Worm (Caenorhabditis elegans) whole organism, L1 larva: ENCODE measurements around the gene T10H9.1.

ENCODE experiments used
- C04F5.9 ChIP-seq: sonication (generic microtip); optimal IDR thresholded peaks from 2 replicates; lab custom pipeline; 2016; ENCODE audit warnings: missing genetic modification characterization, missing compliant biosample characterization
- C16A3.4 ChIP-seq: fragments of 150-350 bp; optimal IDR thresholded peaks from 2 replicates; lab custom pipeline; 2014; ENCODE audit warnings: missing biosample characterization, missing genetic modification characterization
- C34B4.2 ChIP-seq: sonication (generic microtip); optimal IDR thresholded peaks from 2 replicates; lab custom pipeline; 2017; ENCODE audit warnings: mild to moderate bottlenecking, missing genetic modification characterization, missing compliant biosample characterization
- ama-1 ChIP-seq: fragments of 150-350 bp; optimal IDR thresholded peaks from 2 replicates; lab custom pipeline; 2014
- blmp-1 ChIP-seq: fragments of 150-350 bp; optimal IDR thresholded peaks from 2 replicates; lab custom pipeline; 2014; ENCODE audit warnings: missing biosample characterization, missing genetic modification characterization
- ceh-82 ChIP-seq, 3 experiments: fragments of 150-350 bp in 1 of 3; sonication (generic microtip) in 2 of 3; optimal IDR thresholded peaks; 2 replicates each; lab custom pipeline; 2014 to 2017; ENCODE audit warnings: missing biosample characterization in 3 of 3, missing genetic modification characterization in 3 of 3
- ceh-88 ChIP-seq: fragments of 200-800 bp; sonication (Bioruptor generic); IDR thresholded peaks from 2 replicates; pipeline ENCODE4 v1.3.6; 2022; ENCODE audit warnings: missing genetic modification characterization, missing compliant biosample characterization
- ceh-90 ChIP-seq: sonication (generic microtip); optimal IDR thresholded peaks from 2 replicates; lab custom pipeline; 2016; ENCODE audit warnings: missing genetic modification characterization, missing compliant biosample characterization
- ces-1 ChIP-seq: fragments of 150-350 bp; optimal IDR thresholded peaks from 2 replicates; lab custom pipeline; 2014; ENCODE audit warnings: missing biosample characterization, missing genetic modification reagents, missing genetic modification characterization
- dsc-1 ChIP-seq: sonication (generic microtip); optimal IDR thresholded peaks from 2 replicates; lab custom pipeline; 2016; ENCODE audit warnings: mild to moderate bottlenecking, missing genetic modification characterization, missing compliant biosample characterization
- efl-1 ChIP-seq, 4 experiments: fragments of 150-350 bp; optimal IDR thresholded peaks in 3 of 4; peaks in 1 of 4; 1 replicate in 1 of 4; 2 replicates in 3 of 4; lab custom pipeline; 2014; ENCODE audit warnings: missing biosample characterization in 2 of 4, missing genetic modification characterization in 2 of 4, missing genetic modification reagents in 2 of 4
- efl-3 ChIP-seq: fragments of 200-800 bp; sonication (Bioruptor generic); optimal IDR thresholded peaks from 2 replicates; lab custom pipeline; 2018; ENCODE audit warnings: mild to moderate bottlenecking, missing genetic modification characterization, missing compliant biosample characterization
- egl-13 ChIP-seq: sonication (generic microtip); optimal IDR thresholded peaks from 2 replicates; lab custom pipeline; 2016; ENCODE audit warnings: missing genotype, missing genetic modification reagents, missing genetic modification characterization, missing compliant biosample characterization
- elt-2 ChIP-seq: sonication (generic microtip); optimal IDR thresholded peaks from 2 replicates; lab custom pipeline; 2016; ENCODE audit warnings: missing genetic modification characterization, mild to moderate bottlenecking, inconsistent platforms, missing compliant biosample characterization, missing genetic modification reagents
- ets-5 ChIP-seq: fragments of 200-800 bp; sonication (Bioruptor generic); IDR thresholded peaks from 2 replicates; pipeline ENCODE4 v1.3.6; 2022; ENCODE audit warnings: missing genetic modification characterization, missing compliant biosample characterization
- fkh-4 ChIP-seq: sonication (generic microtip); optimal IDR thresholded peaks from 2 replicates; lab custom pipeline; 2016; ENCODE audit warnings: missing compliant biosample characterization, missing genetic modification characterization, borderline replicate concordance
- fkh-8 ChIP-seq: sonication (generic microtip); optimal IDR thresholded peaks from 2 replicates; lab custom pipeline; 2016; ENCODE audit warnings: mild to moderate bottlenecking, missing genetic modification characterization, missing compliant biosample characterization
- grh-1 ChIP-seq: fragments of 200-800 bp; sonication (Bioruptor generic); IDR thresholded peaks from 2 replicates; pipeline ENCODE4 v1.3.6; 2022; ENCODE audit warnings: missing genetic modification reagents, missing genetic modification characterization, missing compliant biosample characterization
- hlh-17 ChIP-seq: fragments of 200-800 bp; sonication (Bioruptor generic); optimal IDR thresholded peaks from 2 replicates; lab custom pipeline; 2018; ENCODE audit warnings: missing genetic modification characterization, mild to moderate bottlenecking, missing compliant biosample characterization, moderate library complexity, borderline replicate concordance
- hpl-2 ChIP-seq: fragments of 150-350 bp; optimal IDR thresholded peaks from 2 replicates; lab custom pipeline; 2014; ENCODE audit warnings: missing biosample characterization, missing genetic modification reagents, missing genetic modification characterization
- irx-1 ChIP-seq: sonication (generic microtip); optimal IDR thresholded peaks from 2 replicates; lab custom pipeline; 2016; ENCODE audit warnings: missing genetic modification characterization, missing compliant biosample characterization
- isw-1 ChIP-seq: fragments of 200-800 bp; sonication (Bioruptor generic); IDR thresholded peaks from 2 replicates; pipeline ENCODE4 v1.3.6; 2022; ENCODE audit warnings: missing genetic modification characterization, missing compliant biosample characterization
- lin-13 ChIP-seq: fragments of 150-350 bp; optimal IDR thresholded peaks from 2 replicates; lab custom pipeline; 2014; ENCODE audit warnings: missing biosample characterization, missing genetic modification reagents, missing genetic modification characterization
- lin-14 ChIP-seq: fragments of 200-800 bp; sonication (Bioruptor generic); optimal IDR thresholded peaks from 2 replicates; lab custom pipeline; 2018; ENCODE audit warnings: mild to moderate bottlenecking, missing genetic modification characterization, moderate library complexity, missing compliant biosample characterization
- lin-35 ChIP-seq, 2 experiments: fragments of 150-350 bp; optimal IDR thresholded peaks; 2 replicates each; lab custom pipeline; 2014; ENCODE audit warnings: missing biosample characterization in 2 of 2, missing genetic modification characterization in 2 of 2, missing genetic modification reagents in 2 of 2
- lir-3 ChIP-seq: sonication (generic microtip); optimal IDR thresholded peaks from 2 replicates; lab custom pipeline; 2016; ENCODE audit warnings: mild to moderate bottlenecking, missing genetic modification characterization, moderate library complexity, missing compliant biosample characterization; ENCODE audit not compliant: poor library complexity
- mab-9 ChIP-seq: fragments of 200-800 bp; sonication (Bioruptor generic); IDR thresholded peaks from 2 replicates; pipeline ENCODE4 v1.3.6; 2022; ENCODE audit warnings: missing genetic modification reagents, missing genetic modification characterization, missing compliant biosample characterization
- mdl-1 ChIP-seq, 2 experiments: fragments of 150-350 bp; optimal IDR thresholded peaks; 2 replicates each; lab custom pipeline; 2014 to 2017; ENCODE audit warnings: missing biosample characterization in 2 of 2, missing genetic modification characterization in 2 of 2, inconsistent platforms in 1 of 2
- mef-2 ChIP-seq: fragments of 150-350 bp; optimal IDR thresholded peaks from 2 replicates; lab custom pipeline; 2014; ENCODE audit warnings: missing biosample characterization, missing genetic modification characterization
- nhr-11 ChIP-seq: fragments of 150-350 bp; optimal IDR thresholded peaks from 2 replicates; lab custom pipeline; 2014; ENCODE audit warnings: missing biosample characterization, missing genetic modification characterization
- nhr-12 ChIP-seq: sonication (generic microtip); optimal IDR thresholded peaks from 2 replicates; lab custom pipeline; 2017; ENCODE audit warnings: missing biosample characterization, missing genetic modification characterization
- nhr-20 ChIP-seq: sonication (generic microtip); optimal IDR thresholded peaks from 2 replicates; lab custom pipeline; 2016; ENCODE audit warnings: mild to moderate bottlenecking, missing genetic modification characterization, missing compliant biosample characterization
- nhr-71 ChIP-seq: sonication (generic microtip); optimal IDR thresholded peaks from 2 replicates; lab custom pipeline; 2016; ENCODE audit warnings: mild to moderate bottlenecking, missing genetic modification characterization, moderate library complexity, missing compliant biosample characterization
- nhr-84 ChIP-seq: sonication (generic microtip); optimal IDR thresholded peaks from 2 replicates; lab custom pipeline; 2017; ENCODE audit warnings: missing biosample characterization, missing genetic modification characterization
- nhr-85 ChIP-seq: sonication (generic microtip); peaks from one replicate; lab custom pipeline; 2016; ENCODE audit warnings: missing genetic modification characterization, inconsistent platforms, missing compliant biosample characterization
- nhr-90 ChIP-seq: sonication (generic microtip); optimal IDR thresholded peaks from 2 replicates; lab custom pipeline; 2016; ENCODE audit warnings: mild to moderate bottlenecking, missing genetic modification characterization, missing compliant biosample characterization; ENCODE audit not compliant: poor library complexity
- pag-3 ChIP-seq: sonication (generic microtip); optimal IDR thresholded peaks from 2 replicates; lab custom pipeline; 2017; ENCODE audit warnings: missing genetic modification characterization, mild to moderate bottlenecking, missing compliant biosample characterization, antibody characterized with exemption, borderline replicate concordance; ENCODE audit not compliant: insufficient read depth
- pax-3 ChIP-seq: fragments of 200-800 bp; sonication (Bioruptor generic); optimal IDR thresholded peaks from 2 replicates; lab custom pipeline; 2018; ENCODE audit warnings: mild to moderate bottlenecking, missing genetic modification characterization, moderate library complexity, missing compliant biosample characterization
- pqm-1 ChIP-seq: sonication (generic microtip); optimal IDR thresholded peaks from 3 replicates; lab custom pipeline; 2017; ENCODE audit warnings: missing biosample characterization, missing genetic modification characterization
- rnt-1 ChIP-seq: sonication (generic microtip); optimal IDR thresholded peaks from 2 replicates; lab custom pipeline; 2016; ENCODE audit warnings: mild to moderate bottlenecking, missing genetic modification characterization, moderate library complexity, missing compliant biosample characterization
- skn-1 ChIP-seq: fragments of 150-350 bp; optimal IDR thresholded peaks from 2 replicates; lab custom pipeline; 2014; ENCODE audit warnings: missing biosample characterization, missing genetic modification characterization
- snpc-4 ChIP-seq: fragments of 150-350 bp; optimal IDR thresholded peaks from 2 replicates; lab custom pipeline; 2014; ENCODE audit warnings: missing biosample characterization, missing genetic modification characterization
- sup-37 ChIP-seq: fragments of 200-800 bp; sonication (Bioruptor generic); optimal IDR thresholded peaks from 2 replicates; lab custom pipeline; 2018; ENCODE audit warnings: mild to moderate bottlenecking, missing genetic modification characterization, missing compliant biosample characterization
- tbx-2 ChIP-seq: sonication (generic microtip); optimal IDR thresholded peaks from 2 replicates; lab custom pipeline; 2016; ENCODE audit warnings: missing genetic modification characterization, missing compliant biosample characterization
- tlp-1 ChIP-seq: fragments of 150-350 bp; optimal IDR thresholded peaks from 2 replicates; lab custom pipeline; 2014; ENCODE audit warnings: missing biosample characterization, missing genetic modification characterization
- unc-130 ChIP-seq: fragments of 150-350 bp; optimal IDR thresholded peaks from 2 replicates; lab custom pipeline; 2017; ENCODE audit warnings: missing biosample characterization, missing genetic modification characterization, inconsistent platforms
- unc-30 ChIP-seq: sonication (generic microtip); optimal IDR thresholded peaks from 2 replicates; lab custom pipeline; 2017; ENCODE audit warnings: missing biosample characterization, missing genetic modification characterization
- unc-86 ChIP-seq: sonication (generic microtip); optimal IDR thresholded peaks from 2 replicates; lab custom pipeline; 2016; ENCODE audit warnings: missing genetic modification characterization, missing compliant biosample characterization
- unc-98 ChIP-seq: fragments of 200-800 bp; sonication (Bioruptor generic); IDR thresholded peaks from 2 replicates; pipeline ENCODE4 v1.3.6; 2022; ENCODE audit warnings: missing genetic modification characterization, missing compliant biosample characterization
- xbp-1 ChIP-seq: sonication (generic microtip); optimal IDR thresholded peaks from 2 replicates; lab custom pipeline; 2016; ENCODE audit warnings: missing genetic modification characterization, missing compliant biosample characterization
- zip-4 ChIP-seq: fragments of 200-800 bp; sonication (Bioruptor generic); optimal IDR thresholded peaks from 2 replicates; lab custom pipeline; 2018; ENCODE audit warnings: mild to moderate bottlenecking, missing genetic modification characterization, moderate library complexity, missing compliant biosample characterization
- ztf-11 ChIP-seq, 2 experiments: sonication (generic microtip); optimal IDR thresholded peaks; 2 replicates each; lab custom pipeline; 2016 to 2017; ENCODE audit warnings: missing genetic modification characterization in 2 of 2, missing biosample characterization in 1 of 2, missing compliant biosample characterization in 1 of 2

The T10H9.1 gene

ce11 chrV:6630769-6631168 lies 18.6 kb upstream of the T10H9.1 start (continued):
- TF ChIP-seq nhr-11 (tag; lab: Kevin White, UChicago) (peak; percentile 55), ceh-82 (tag; optimal IDR thresholded peaks at IDR 0.05; lab: Kevin White, UChicago) (no peak), pqm-1 (tag; lab: Kevin White, UChicago) (no peak), C16A3.4 (tag; lab: Kevin White, UChicago) (no peak), nhr-12 (tag; lab: Kevin White, UChicago) (no peak), rnt-1 (no peak), efl-1 (optimal IDR thresholded peaks at IDR 0.05; lab: Kevin White, UChicago) (no peak), efl-1 (GFP tag; optimal IDR thresholded peaks at IDR 0.05 in 1 of 2; lab: Kevin White, UChicago) (no peak), irx-1 (no peak), mdl-1 (tag; optimal IDR thresholded peaks at IDR 0.05; lab: Kevin White, UChicago) (no peak), pag-3 (no peak), nhr-90 (tag; lab: Kevin White, UChicago) (no peak), ztf-11 (tag; optimal IDR thresholded peaks at IDR 0.05; lab: Kevin White, UChicago) (no peak), unc-30 (tag; lab: Kevin White, UChicago) (no peak), unc-130 (no peak), hpl-2 (GFP tag; lab: Kevin White, UChicago) (no peak), nhr-85 (tag; lab: Kevin White, UChicago) (no peak), lin-13 (GFP tag; lab: Kevin White, UChicago) (no peak), nhr-71 (tag; lab: Kevin White, UChicago) (peak; percentile 88), xbp-1 (tag; lab: Kevin White, UChicago) (peak; percentile 21), tbx-2 (no peak), dsc-1 (tag; lab: Kevin White, UChicago) (peak; percentile 88), nhr-84 (tag; lab: Kevin White, UChicago) (no peak), hlh-17 (no peak), ceh-90 (tag; lab: Kevin White, UChicago) (no peak), lir-3 (no peak), C04F5.9 (tag; lab: Kevin White, UChicago) (no peak), ets-5 (GFP tag; lab: Robert Waterston, UW) (no peak), egl-13 (tag; lab: Kevin White, UChicago) (no peak), unc-86 (tag; lab: Kevin White, UChicago) (no peak), ces-1 (GFP tag; lab: Kevin White, UChicago) (no peak), snpc-4 (no peak), pax-3 (tag; lab: Kevin White, UChicago) (peak; percentile 61), C34B4.2 (tag; lab: Kevin White, UChicago) (no peak), unc-98 (GFP tag; lab: Robert Waterston, UW) (no peak), grh-1 (GFP tag; lab: Robert Waterston, UW) (no peak), sup-37 (GFP tag; lab: Kevin White, UChicago) (no peak), blmp-1 (tag; lab: Kevin White, UChicago) (no peak), lin-35 (GFP tag; optimal IDR thresholded peaks at IDR 0.05; lab: Kevin White, UChicago) (no peak), zip-4 (GFP tag; lab: Kevin White, UChicago) (no peak), mef-2 (peak; percentile 37), ceh-88 (no peak), isw-1 (GFP tag; lab: Robert Waterston, UW) (no peak)
- TF ChIP-seq, all 84 proteins: peak for 20

ce11 chrV:6631866-6632265 lies 17.6 kb upstream of the T10H9.1 start:
- TF ChIP-seq unc-130 (no peak), ceh-82 (tag; optimal IDR thresholded peaks at IDR 0.05; lab: Kevin White, UChicago) (peak in 1 of 3 experiments; percentile 24), lin-35 (GFP tag; optimal IDR thresholded peaks at IDR 0.05; lab: Kevin White, UChicago) (no peak), fkh-4 (tag; lab: Kevin White, UChicago) (no peak), efl-3 (GFP tag; lab: Kevin White, UChicago) (no peak), hpl-2 (GFP tag; lab: Kevin White, UChicago) (no peak), tlp-1 (tag; lab: Kevin White, UChicago) (no peak), unc-30 (tag; lab: Kevin White, UChicago) (no peak), lin-14 (peak; percentile 34), lin-13 (GFP tag; lab: Kevin White, UChicago) (no peak), mab-9 (GFP tag; lab: Robert Waterston, UW) (no peak), skn-1 (tag; lab: Kevin White, UChicago) (no peak), zip-4 (GFP tag; lab: Kevin White, UChicago) (no peak), nhr-20 (tag; lab: Kevin White, UChicago) (no peak), pag-3 (no peak), elt-2 (tag; lab: Kevin White, UChicago) (no peak), dsc-1 (tag; lab: Kevin White, UChicago) (peak; percentile 35), fkh-8 (peak; percentile 67), ama-1 (lab: Kevin White, UChicago) (no peak)
